Fruit fly (Drosophila melanogaster): ENCODE results near the gene CG10657.

CG10657 gene

DNA sequence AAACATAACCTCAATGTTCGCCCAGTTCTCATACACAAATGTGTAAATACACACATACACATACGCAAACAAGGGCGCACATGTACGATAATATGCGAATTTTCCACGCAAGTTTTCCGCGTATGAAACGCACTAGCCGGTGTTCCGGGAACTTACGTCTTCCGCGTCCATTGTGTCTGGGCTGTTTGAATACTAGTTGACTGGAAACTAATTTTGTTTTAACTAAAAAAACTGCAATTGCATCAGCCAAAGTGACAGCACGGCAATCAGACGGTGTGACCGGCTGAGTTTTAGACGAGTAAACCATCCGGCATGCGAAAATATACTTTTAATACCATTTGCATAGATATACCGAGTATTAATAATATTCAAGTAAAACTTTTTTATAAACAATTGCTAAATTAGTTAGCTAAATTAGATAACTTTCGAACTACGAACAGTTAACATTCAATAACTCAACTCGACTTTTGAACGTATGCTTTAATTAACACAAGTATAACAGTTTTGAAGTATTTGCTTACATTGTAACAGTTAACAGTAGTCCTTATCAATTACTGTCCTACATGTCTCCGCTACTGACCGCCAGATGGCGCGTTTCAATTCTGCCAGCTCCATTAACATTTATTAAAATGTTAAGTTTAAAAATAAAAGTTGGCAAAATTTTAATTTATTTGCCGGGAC is 29.6 kb upstream of the CG10657 start, which contains the start of gene eIF2beta (continued):
- no peak for TF ChIP-seq CG9139 (GFP tag; optimal IDR thresholded peaks at IDR 0.05)
- TF ChIP-seq pdm3 (GFP tag; optimal IDR thresholded peaks at IDR 0.05): peak; percentile 65
- no peak for TF ChIP-seq salr (GFP tag; optimal IDR thresholded peaks at IDR 0.05)
- no peak for TF ChIP-seq Ets21C (GFP tag; optimal IDR thresholded peaks at IDR 0.05)
- peak; percentile 49 for TF ChIP-seq topi (GFP tag; optimal IDR thresholded peaks at IDR 0.05)
- no peak for TF ChIP-seq CG32006 (GFP tag; optimal IDR thresholded peaks at IDR 0.05)
- peak; percentile 37 for TF ChIP-seq CG6854 (GFP tag; optimal IDR thresholded peaks at IDR 0.05)
- peak; percentile 67 for TF ChIP-seq svp (GFP tag)
- TF ChIP-seq CG8319 (GFP tag; optimal IDR thresholded peaks at IDR 0.05): no peak
- TF ChIP-seq CG16779 (tag; optimal IDR thresholded peaks at IDR 0.05): no peak
- TF ChIP-seq acj6 (GFP tag; optimal IDR thresholded peaks at IDR 0.05): peak; percentile 48
- no peak for TF ChIP-seq CG11294 (GFP tag; IDR thresholded peaks at IDR 0.05)
- peak; percentile 15 for TF ChIP-seq CG11762 (GFP tag; optimal IDR thresholded peaks at IDR 0.05; ENCODE audit: insufficient read depth)
- no peak for TF ChIP-seq Sox15 (GFP tag; optimal IDR thresholded peaks at IDR 0.05)
- no peak for TF ChIP-seq ss (GFP tag; optimal IDR thresholded peaks at IDR 0.05)
- TF ChIP-seq eg (GFP tag; IDR thresholded peaks at IDR 0.05): no peak
- TF ChIP-seq dac (GFP tag; optimal IDR thresholded peaks at IDR 0.05): no peak
- TF ChIP-seq Gug (GFP tag; IDR thresholded peaks at IDR 0.05): no peak
- peak; percentile 15 for TF ChIP-seq CG8632 (GFP tag; optimal IDR thresholded peaks at IDR 0.05)
- TF ChIP-seq cyc (GFP tag; optimal IDR thresholded peaks at IDR 0.05): peak; percentile 58
- peak; percentile 89 for TF ChIP-seq achi (GFP tag; optimal IDR thresholded peaks at IDR 0.05)
- peak; percentile 52 for TF ChIP-seq Eip78C (GFP tag)
- no peak for TF ChIP-seq Ets96B (tag; optimal IDR thresholded peaks at IDR 0.05)
- TF ChIP-seq CG11902 (GFP tag; optimal IDR thresholded peaks at IDR 0.05): no peak
- TF ChIP-seq fkh (GFP tag; optimal IDR thresholded peaks at IDR 0.05): peak; percentile 88
- no peak for TF ChIP-seq fd59A (GFP tag; optimal IDR thresholded peaks at IDR 0.05)

dm6 chr3L:12523941-12524340 is 26.9 kb upstream of the CG10657 start, which contains the start of the genes ver and Gcn5:
TSS of gene ver (plus strand) at chr3L:12523987.
TSS of gene Gcn5 (minus strand) at chr3L:12524014.
- TF ChIP-seq CG6792 (GFP tag; optimal IDR thresholded peaks at IDR 0.05) (peak; percentile 94), CG6163 (GFP tag; IDR thresholded peaks at IDR 0.05) (peak; percentile 98), CG4318 (GFP tag; optimal IDR thresholded peaks at IDR 0.05) (peak; percentile 94), dsx (GFP tag; optimal IDR thresholded peaks at IDR 0.05; ENCODE audit: poor library complexity, severe bottlenecking) (peak; percentile 90), dac (GFP tag; optimal IDR thresholded peaks at IDR 0.05) (peak; percentile 88), CG8119 (GFP tag; IDR thresholded peaks at IDR 0.05) (peak; percentile 96), CG10669 (GFP tag; optimal IDR thresholded peaks at IDR 0.05) (peak; percentile 94), Blimp-1 (GFP tag; optimal IDR thresholded peaks at IDR 0.05) (peak; percentile 90), acj6 (GFP tag; optimal IDR thresholded peaks at IDR 0.05) (peak; percentile 98), net (GFP tag; optimal IDR thresholded peaks at IDR 0.05) (peak; percentile 97), Hr4 (GFP tag; optimal IDR thresholded peaks at IDR 0.05) (peak; percentile 97), Sox15 (GFP tag; optimal IDR thresholded peaks at IDR 0.05) (peak; percentile 95), Hr39 (GFP tag; optimal IDR thresholded peaks at IDR 0.05) (peak; percentile 97), CG34406 (GFP tag; optimal IDR thresholded peaks at IDR 0.05) (peak; percentile 97), Met (GFP tag; optimal IDR thresholded peaks at IDR 0.05) (peak; percentile 97), salr (GFP tag; optimal IDR thresholded peaks at IDR 0.05) (peak; percentile 91 to 95), fkh (GFP tag; optimal IDR thresholded peaks at IDR 0.05) (peak; percentile 71), CG8319 (GFP tag; optimal IDR thresholded peaks at IDR 0.05) (peak; percentile 95), CG7368 (GFP tag; optimal IDR thresholded peaks at IDR 0.05) (peak; percentile 89), Eip93F (GFP tag; optimal IDR thresholded peaks at IDR 0.05) (peak; percentile 90), eg (GFP tag; IDR thresholded peaks at IDR 0.05) (peak; percentile 98), Lpt (GFP tag; optimal IDR thresholded peaks at IDR 0.05) (peak; percentile 95), Ets21C (GFP tag; optimal IDR thresholded peaks at IDR 0.05) (peak; percentile 94), Eip75B (GFP tag; optimal IDR thresholded peaks at IDR 0.05) (peak; percentile 96), CG8632 (GFP tag; optimal IDR thresholded peaks at IDR 0.05) (peak; percentile 97), topi (GFP tag; optimal IDR thresholded peaks at IDR 0.05) (peak; percentile 98), Ets96B (tag; optimal IDR thresholded peaks at IDR 0.05) (peak; percentile 91), vri (GFP tag; optimal IDR thresholded peaks at IDR 0.05) (peak; percentile 98), CG1621 (tag; optimal IDR thresholded peaks at IDR 0.05) (peak; percentile 88), Gug (GFP tag; IDR thresholded peaks at IDR 0.05) (peak; percentile 96), fd59A (GFP tag; optimal IDR thresholded peaks at IDR 0.05) (peak; percentile 87), CG3919 (GFP tag; optimal IDR thresholded peaks at IDR 0.05) (peak; percentile 97), spab (GFP tag; optimal IDR thresholded peaks at IDR 0.05) (peak; percentile 89), CG11902 (GFP tag; optimal IDR thresholded peaks at IDR 0.05) (peak; percentile 92), OdsH (GFP tag; optimal IDR thresholded peaks at IDR 0.05) (peak; percentile 98), cyc (GFP tag; optimal IDR thresholded peaks at IDR 0.05) (peak; percentile 97), CG9139 (GFP tag; optimal IDR thresholded peaks at IDR 0.05) (peak; percentile 82)
